Fruit fly (Drosophila melanogaster): Measurements from ENCODE around the gene und.
A peak's percentile ranks its signal among the peaks of the same experiment; 100 is the strongest.

und gene

dm6 chr2L:9758856-9759255 lies 4.3 kb upstream of the und start:
- TF ChIP-seq Hnf4 (GFP tag; optimal IDR thresholded peaks at IDR 0.05) (no peak), dl (GFP tag; optimal IDR thresholded peaks at IDR 0.05; ENCODE audit: insufficient read depth in 1 of 2, partially characterized antibody in 2 of 2) (no peak), foxo (GFP tag; optimal IDR thresholded peaks at IDR 0.05) (peak in 1 of 2 experiments; percentile 58), CG9705 (GFP tag; optimal IDR thresholded peaks at IDR 0.05) (peak; percentile 44), br (GFP tag; optimal IDR thresholded peaks at IDR 0.05) (peak; percentile 62), Sp1 (GFP tag; optimal IDR thresholded peaks at IDR 0.05) (peak; percentile 35), ey (GFP tag; optimal IDR thresholded peaks at IDR 0.05) (peak; percentile 26), Hr83 (GFP tag; optimal IDR thresholded peaks at IDR 0.05; ENCODE audit: poor library complexity, severe bottlenecking) (peak; percentile 93), sv (GFP tag; optimal IDR thresholded peaks at IDR 0.05) (no peak), dsf (GFP tag; optimal IDR thresholded peaks at IDR 0.05; ENCODE audit: borderline replicate concordance) (no peak), Jra (GFP tag; optimal IDR thresholded peaks at IDR 0.05) (no peak), N (GFP tag; optimal IDR thresholded peaks at IDR 0.05) (no peak), Dfd (GFP tag; optimal IDR thresholded peaks at IDR 0.05) (no peak), rgr (GFP tag; optimal IDR thresholded peaks at IDR 0.05) (peak; percentile 49), fru (GFP tag; optimal IDR thresholded peaks at IDR 0.05) (peak; percentile 53), Vsx2 (GFP tag; optimal IDR thresholded peaks at IDR 0.05; ENCODE audit: partially characterized antibody) (no peak), GATAd (GFP tag; optimal IDR thresholded peaks at IDR 0.05) (no peak), h (GFP tag; optimal IDR thresholded peaks at IDR 0.05) (peak; percentile 38), woc (GFP tag; optimal IDR thresholded peaks at IDR 0.05) (peak; percentile 81), Mio (GFP tag; optimal IDR thresholded peaks at IDR 0.05) (no peak), lola (GFP tag; optimal IDR thresholded peaks at IDR 0.05) (no peak), OdsH (GFP tag; optimal IDR thresholded peaks at IDR 0.05) (peak; percentile 20), Abd-B (GFP tag; optimal IDR thresholded peaks at IDR 0.05) (no peak), jim (GFP tag; optimal IDR thresholded peaks at IDR 0.05) (no peak), Hr78 (GFP tag; optimal IDR thresholded peaks at IDR 0.05) (no peak), dmrt93B (GFP tag; optimal IDR thresholded peaks at IDR 0.05) (peak; percentile 21), sage (GFP tag; optimal IDR thresholded peaks at IDR 0.05) (no peak), tai (GFP tag; optimal IDR thresholded peaks at IDR 0.05) (no peak), psq (GFP tag; optimal IDR thresholded peaks at IDR 0.05) (peak; percentile 29), usp (GFP tag; optimal IDR thresholded peaks at IDR 0.05) (no peak), brk (GFP tag; optimal IDR thresholded peaks at IDR 0.05) (no peak), HLH106 (tag; optimal IDR thresholded peaks at IDR 0.05) (peak; percentile 52), Dif (GFP tag; optimal IDR thresholded peaks at IDR 0.05; ENCODE audit: partially characterized antibody) (no peak), Myc (optimal IDR thresholded peaks at IDR 0.05) (no peak), pan (optimal IDR thresholded peaks at IDR 0.05) (no peak), Rel (GFP tag; optimal IDR thresholded peaks at IDR 0.05) (no peak), Rel (tag; optimal IDR thresholded peaks at IDR 0.05) (peak; percentile 72), CG32264 (GFP tag; optimal IDR thresholded peaks at IDR 0.05) (no peak), CrebA (GFP tag; optimal IDR thresholded peaks at IDR 0.05; ENCODE audit: borderline replicate concordance) (no peak)

- TF ChIP-seq fru (GFP tag; optimal IDR thresholded peaks at IDR 0.05) (no peak), br (GFP tag; optimal IDR thresholded peaks at IDR 0.05) (no peak), Abd-B (GFP tag; optimal IDR thresholded peaks at IDR 0.05) (no peak), OdsH (GFP tag; optimal IDR thresholded peaks at IDR 0.05) (no peak), N (GFP tag; optimal IDR thresholded peaks at IDR 0.05) (no peak), Hnf4 (GFP tag; optimal IDR thresholded peaks at IDR 0.05) (no peak), Mio (GFP tag; optimal IDR thresholded peaks at IDR 0.05) (no peak)
Observed at dm6 chr2L:9766758-9767157, 3.6 kb downstream of the und start, which contains the start of gene CG4017. Gene CG4017, plus strand, starts transcription at chr2L:9767058.

- TF ChIP-seq sage (GFP tag; optimal IDR thresholded peaks at IDR 0.05) (no peak), h (GFP tag; optimal IDR thresholded peaks at IDR 0.05) (no peak), Sp1 (GFP tag; optimal IDR thresholded peaks at IDR 0.05) (no peak), Rel (GFP tag; optimal IDR thresholded peaks at IDR 0.05) (no peak), Rel (tag; optimal IDR thresholded peaks at IDR 0.05) (no peak), jim (GFP tag; optimal IDR thresholded peaks at IDR 0.05) (no peak), pan (optimal IDR thresholded peaks at IDR 0.05) (no peak), foxo (GFP tag; optimal IDR thresholded peaks at IDR 0.05) (no peak), OdsH (GFP tag; optimal IDR thresholded peaks at IDR 0.05) (no peak), CG32264 (GFP tag; optimal IDR thresholded peaks at IDR 0.05) (no peak), Hnf4 (GFP tag; optimal IDR thresholded peaks at IDR 0.05) (no peak), Vsx2 (GFP tag; optimal IDR thresholded peaks at IDR 0.05; ENCODE audit: partially characterized antibody) (no peak), Dfd (GFP tag; optimal IDR thresholded peaks at IDR 0.05) (no peak), sv (GFP tag; optimal IDR thresholded peaks at IDR 0.05) (no peak), Abd-B (GFP tag; optimal IDR thresholded peaks at IDR 0.05) (no peak), fru (GFP tag; optimal IDR thresholded peaks at IDR 0.05) (no peak), Hr83 (GFP tag; optimal IDR thresholded peaks at IDR 0.05; ENCODE audit: poor library complexity, severe bottlenecking) (no peak), Mio (GFP tag; optimal IDR thresholded peaks at IDR 0.05) (no peak)
Observed at dm6 chr2L:9768735-9769134, 5.6 kb downstream of the und start, which contains the start of gene CG17633. Gene CG17633, plus strand, starts transcription at chr2L:9769060.

All from whole organism, wandering third instar larva.